Fruit fly (Drosophila melanogaster): ENCODE data around the gene Usp47.
A peak's percentile ranks its signal among the peaks of the same experiment; 100 is the strongest.

Gene Usp47

DNA sequence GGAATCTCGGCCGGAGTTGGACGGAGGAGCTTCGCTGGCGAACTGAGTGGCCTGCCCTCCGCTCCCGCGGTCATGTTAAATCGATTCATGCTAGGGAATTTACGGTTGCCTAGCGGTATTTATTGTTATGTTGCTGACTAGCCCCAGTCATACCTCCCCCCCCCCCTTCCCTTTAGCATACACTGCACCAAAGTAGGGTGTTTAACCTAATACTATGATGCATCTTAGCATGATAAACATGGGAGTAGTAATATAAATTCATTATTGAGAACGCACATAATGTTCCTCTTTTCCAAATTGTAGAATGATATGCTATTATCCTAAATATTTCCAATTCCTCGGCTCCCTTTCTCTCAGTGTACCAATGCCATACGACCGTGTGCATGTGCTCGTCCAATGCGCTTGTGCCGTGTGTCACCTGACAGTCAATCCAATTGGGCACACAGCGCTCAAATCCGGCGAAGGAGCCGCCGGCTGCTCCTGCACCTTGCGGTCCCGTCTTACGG lies 43.8 kb downstream of the Usp47 start, which contains the start of gene Tektin-C (continued):
- TF ChIP-seq CG7271 (tag; optimal IDR thresholded peaks at IDR 0.05) (no peak), nau (GFP tag; optimal IDR thresholded peaks at IDR 0.05) (no peak), CG10543 (GFP tag; optimal IDR thresholded peaks at IDR 0.05) (no peak), CG31365 (tag; optimal IDR thresholded peaks at IDR 0.05) (no peak), pita (GFP tag; optimal IDR thresholded peaks at IDR 0.05) (no peak), ase (GFP tag; IDR thresholded peaks at IDR 0.05) (0 out of 3 replicates have a peak, but pooled peaks have one; percentile 46), hkb (optimal IDR thresholded peaks at IDR 0.05) (no peak), hkb (GFP tag; IDR thresholded peaks at IDR 0.05) (no peak), CG18599 (GFP tag; optimal IDR thresholded peaks at IDR 0.05) (no peak), hbn (GFP tag; IDR thresholded peaks at IDR 0.05; ENCODE audit: partially characterized antibody) (no peak), CG18619 (GFP tag; optimal IDR thresholded peaks at IDR 0.05) (no peak), lilli (GFP tag; optimal IDR thresholded peaks at IDR 0.05) (no peak), CG7786 (GFP tag; optimal IDR thresholded peaks at IDR 0.05) (no peak), CG34422 (GFP tag; IDR thresholded peaks at IDR 0.05) (no peak), CG6175 (GFP tag; IDR thresholded peaks at IDR 0.05) (no peak), CG34376 (GFP tag; optimal IDR thresholded peaks at IDR 0.05) (no peak), esg (GFP tag; conservative IDR thresholded peaks at IDR 0.05) (no peak), Meics (GFP tag; optimal IDR thresholded peaks at IDR 0.05) (no peak), mam (GFP tag; optimal IDR thresholded peaks at IDR 0.05) (no peak), onecut (GFP tag; IDR thresholded peaks at IDR 0.05) (no peak), ash1 (GFP tag; optimal IDR thresholded peaks at IDR 0.05) (no peak), CG8478 (optimal IDR thresholded peaks at IDR 0.05) (no peak), CG13287 (GFP tag; IDR thresholded peaks at IDR 0.05; ENCODE audit: partially characterized antibody) (no peak), bowl (GFP tag; IDR thresholded peaks at IDR 0.05) (no peak), CG11247 (GFP tag; IDR thresholded peaks at IDR 0.05) (0 out of 2 replicates have a peak, but pooled peaks have one; percentile 33), CG31441 (GFP tag; IDR thresholded peaks at IDR 0.05) (no peak), Rx (GFP tag; IDR thresholded peaks at IDR 0.05) (no peak), CG9876 (GFP tag; optimal IDR thresholded peaks at IDR 0.05) (no peak), CG11093 (GFP tag; IDR thresholded peaks at IDR 0.05) (no peak), CG1647 (GFP tag; optimal IDR thresholded peaks at IDR 0.05) (no peak), CG10366 (GFP tag; IDR thresholded peaks at IDR 0.05) (peak; percentile 17; the same call in 1 of the 2 replicates), gsb-n (tag; optimal IDR thresholded peaks at IDR 0.05) (no peak), ken (GFP tag; IDR thresholded peaks at IDR 0.05) (no peak), CG12236 (GFP tag; optimal IDR thresholded peaks at IDR 0.05) (no peak), CG3407 (GFP tag; optimal IDR thresholded peaks at IDR 0.05) (no peak), tgo (GFP tag; IDR thresholded peaks at IDR 0.05) (0 out of 3 replicates have a peak, but pooled peaks have one; percentile 27), Antp (GFP tag; optimal IDR thresholded peaks at IDR 0.05) (peak; percentile 2), klu (GFP tag; IDR thresholded peaks at IDR 0.05) (no peak), ara (GFP tag; IDR thresholded peaks at IDR 0.05) (no peak), CG34224 (GFP tag; IDR thresholded peaks at IDR 0.05; ENCODE audit: partially characterized antibody) (no peak), bsh (GFP tag; optimal IDR thresholded peaks at IDR 0.05) (peak in 1 of 2 experiments; percentile 19), CG1602 (GFP tag; optimal IDR thresholded peaks at IDR 0.05) (no peak), dan (GFP tag; IDR thresholded peaks at IDR 0.05) (no peak), dmrt99B (tag; optimal IDR thresholded peaks at IDR 0.05) (no peak), CG16779 (GFP tag; IDR thresholded peaks at IDR 0.05) (0 out of 2 replicates have a peak, but pooled peaks have one; percentile 6), CG9932 (GFP tag; IDR thresholded peaks at IDR 0.05) (no peak), disco-r (GFP tag; optimal IDR thresholded peaks at IDR 0.05) (no peak), CG12071 (GFP tag; optimal IDR thresholded peaks at IDR 0.05) (no peak), dmrt11E (tag; optimal IDR thresholded peaks at IDR 0.05) (peak; percentile 9), Myb (GFP tag; optimal IDR thresholded peaks at IDR 0.05) (no peak), Awh (GFP tag; IDR thresholded peaks at IDR 0.05) (no peak), Atf6 (GFP tag; IDR thresholded peaks at IDR 0.05) (no peak)

Measured in whole organism, embryonic.